Fruit fly (Drosophila melanogaster) whole organism, embryonic: ENCODE data around the gene raptor.

Source experiments
- Ada2b ChIP-seq: fragments of 200-800 bp; sonication (Bioruptor generic); IDR thresholded peaks from 2 replicates; pipeline ENCODE4 v1.3.6; 2022; ENCODE audit warnings: missing biosample characterization, missing genetic modification characterization
- Atf6 ChIP-seq: fragments of 200-800 bp; sonication (Bioruptor generic); IDR thresholded peaks from 2 replicates; pipeline ENCODE4 v1.3.6; 2022; ENCODE audit warnings: missing biosample characterization, missing genetic modification characterization
- CG10366 ChIP-seq: fragments of 200-800 bp; sonication (Bioruptor generic); IDR thresholded peaks from 2 replicates; pipeline ENCODE4 v1.3.6; 2022; ENCODE audit warnings: missing biosample characterization, missing genetic modification characterization
- CG10565 ChIP-seq: fragments of 200-800 bp; sonication (Bioruptor generic); optimal IDR thresholded peaks from 3 replicates; lab custom pipeline; 2016; ENCODE audit warnings: missing biosample characterization, mild to moderate bottlenecking, missing genetic modification characterization
- CG10979 ChIP-seq: fragments of 200-800 bp; sonication (Bioruptor generic); optimal IDR thresholded peaks from 2 replicates; lab custom pipeline; 2018; ENCODE audit warnings: missing biosample characterization, mild to moderate bottlenecking, missing genetic modification characterization, moderate library complexity
- CG12299 ChIP-seq: fragments of 200-800 bp; sonication (Bioruptor generic); optimal IDR thresholded peaks from 2 replicates; lab custom pipeline; 2018; ENCODE audit warnings: missing biosample characterization, mild to moderate bottlenecking, missing genetic modification characterization
- CG12391 ChIP-seq: fragments of 200-800 bp; sonication (Bioruptor generic); optimal IDR thresholded peaks from 3 replicates; lab custom pipeline; 2018; ENCODE audit warnings: missing biosample characterization, mild to moderate bottlenecking, missing genetic modification characterization, moderate library complexity
- CG12942 ChIP-seq: fragments of 200-800 bp; sonication (Bioruptor generic); optimal IDR thresholded peaks from 3 replicates; lab custom pipeline; 2016; ENCODE audit warnings: missing biosample characterization, missing genetic modification characterization
- CG14965 ChIP-seq: fragments of 200-800 bp; sonication (Bioruptor generic); optimal IDR thresholded peaks from 2 replicates; lab custom pipeline; 2016; ENCODE audit warnings: missing biosample characterization, missing genetic modification characterization, borderline replicate concordance
- CG16779 ChIP-seq: fragments of 200-800 bp; sonication (Bioruptor generic); IDR thresholded peaks from 2 replicates; pipeline ENCODE4 v1.3.6; 2022; ENCODE audit warnings: missing biosample characterization, missing genetic modification characterization
- CG16815 ChIP-seq: fragments of 200-800 bp; sonication (Bioruptor generic); optimal IDR thresholded peaks from 3 replicates; lab custom pipeline; 2017; ENCODE audit warnings: missing biosample characterization, mild to moderate bottlenecking, missing genetic modification characterization
- CG16863 ChIP-seq: fragments of 200-800 bp; sonication (Bioruptor generic); optimal IDR thresholded peaks from 3 replicates; lab custom pipeline; 2016; ENCODE audit warnings: missing biosample characterization, missing genetic modification characterization
- CG17568 ChIP-seq: fragments of 200-800 bp; sonication (Bioruptor generic); optimal IDR thresholded peaks from 2 replicates; lab custom pipeline; 2018; ENCODE audit warnings: missing biosample characterization, mild to moderate bottlenecking, missing genetic modification characterization, moderate library complexity
- CG17802 ChIP-seq: fragments of 200-800 bp; sonication (Bioruptor generic); optimal IDR thresholded peaks from 2 replicates; lab custom pipeline; 2018; ENCODE audit warnings: missing biosample characterization, mild to moderate bottlenecking, missing genetic modification characterization, moderate library complexity
- CG17912 ChIP-seq: fragments of 200-800 bp; sonication (Bioruptor generic); optimal IDR thresholded peaks from 2 replicates; lab custom pipeline; 2018; ENCODE audit warnings: missing biosample characterization, mild to moderate bottlenecking, missing genetic modification characterization
- CG30403 ChIP-seq: fragments of 200-800 bp; sonication (Bioruptor generic); optimal IDR thresholded peaks from 3 replicates; lab custom pipeline; 2016; ENCODE audit warnings: missing biosample characterization, missing genetic modification characterization
- CG3163 ChIP-seq: fragments of 200-800 bp; sonication (Bioruptor generic); optimal IDR thresholded peaks from 3 replicates; lab custom pipeline; 2016; ENCODE audit warnings: missing biosample characterization, missing genetic modification characterization
- CG4707 ChIP-seq: fragments of 200-800 bp; sonication (Bioruptor generic); optimal IDR thresholded peaks from 2 replicates; lab custom pipeline; 2018; ENCODE audit warnings: missing biosample characterization, mild to moderate bottlenecking, missing genetic modification characterization, moderate library complexity
- CG7745 ChIP-seq: fragments of 200-800 bp; sonication (Bioruptor generic); optimal IDR thresholded peaks from 2 replicates; lab custom pipeline; 2018; ENCODE audit warnings: missing biosample characterization, mild to moderate bottlenecking, missing genetic modification characterization, moderate library complexity
- CG8290 ChIP-seq, 3 experiments: fragments of 200-800 bp; sonication (Bioruptor generic); optimal IDR thresholded peaks; 2 replicates each; lab custom pipeline; 2016 to 2019; ENCODE audit warnings: missing biosample characterization in 3 of 3, missing genetic modification characterization in 3 of 3, mild to moderate bottlenecking in 2 of 3, moderate library complexity in 1 of 3
- CG8388 ChIP-seq: fragments of 200-800 bp; sonication (Bioruptor generic); optimal IDR thresholded peaks from 2 replicates; lab custom pipeline; 2019; ENCODE audit warnings: missing biosample characterization, mild to moderate bottlenecking, missing genetic modification characterization, moderate library complexity
- CG9797 ChIP-seq: fragments of 200-800 bp; sonication (Bioruptor generic); optimal IDR thresholded peaks from 3 replicates; lab custom pipeline; 2018; ENCODE audit warnings: missing biosample characterization, mild to moderate bottlenecking, missing genetic modification characterization
- CG9817 ChIP-seq: fragments of 200-800 bp; sonication (Bioruptor generic); optimal IDR thresholded peaks from 2 replicates; lab custom pipeline; 2018; ENCODE audit warnings: missing biosample characterization, mild to moderate bottlenecking, missing genetic modification characterization, moderate library complexity
- Doc2 ChIP-seq: fragments of 200-800 bp; sonication (Bioruptor generic); IDR thresholded peaks from 2 replicates; pipeline ENCODE4 v1.3.6; 2022; ENCODE audit warnings: missing biosample characterization, missing genetic modification characterization
- Dp ChIP-seq: fragments of 200-800 bp; sonication (Bioruptor generic); optimal IDR thresholded peaks from 2 replicates; lab custom pipeline; 2018; ENCODE audit warnings: missing biosample characterization, mild to moderate bottlenecking, missing genetic modification characterization, moderate library complexity
- E2f2 ChIP-seq: fragments of 200-800 bp; sonication (Bioruptor generic); IDR thresholded peaks from 2 replicates; pipeline ENCODE4 v1.3.6; 2022; ENCODE audit warnings: missing biosample characterization, missing genetic modification characterization
- Eip74EF ChIP-seq, 2 experiments: fragments of 200-800 bp in 1 of 2; fragments of >200 bp in 1 of 2; sonication (Bioruptor generic) in 1 of 2; optimal IDR thresholded peaks; 2 replicates each; lab custom pipeline; 2017 to 2019; ENCODE audit warnings: missing biosample characterization in 2 of 2, missing genetic modification characterization in 2 of 2, mild to moderate bottlenecking in 1 of 2, moderate library complexity in 1 of 2
- Hr3 ChIP-seq: fragments of 200-800 bp; sonication (Bioruptor generic); optimal IDR thresholded peaks from 3 replicates; lab custom pipeline; 2016; ENCODE audit warnings: missing biosample characterization, missing genetic modification characterization
- NFAT ChIP-seq: fragments of 200-800 bp; sonication (Bioruptor generic); IDR thresholded peaks from 2 replicates; pipeline ENCODE4 v1.3.6; 2022; ENCODE audit warnings: missing biosample characterization, missing genetic modification characterization
- PHDP ChIP-seq: fragments of 200-800 bp; sonication (Bioruptor generic); optimal IDR thresholded peaks from 3 replicates; lab custom pipeline; 2018; ENCODE audit warnings: missing biosample characterization, mild to moderate bottlenecking, missing genetic modification characterization, moderate library complexity
- Ptx1 ChIP-seq: fragments of 200-800 bp; sonication (Bioruptor generic); IDR thresholded peaks from 2 replicates; pipeline ENCODE4 v1.3.6; 2022; ENCODE audit warnings: missing biosample characterization, missing genetic modification characterization
- Six4 ChIP-seq: fragments of 200-800 bp; sonication (Bioruptor generic); optimal IDR thresholded peaks from 2 replicates; lab custom pipeline; 2016; ENCODE audit warnings: missing biosample characterization, missing genetic modification characterization
- Usf ChIP-seq: fragments of 200-800 bp; sonication (Bioruptor generic); optimal IDR thresholded peaks from 2 replicates; lab custom pipeline; 2017; ENCODE audit warnings: missing genotype, missing biosample characterization, missing genetic modification characterization
- abd-A ChIP-seq: fragments of 200-800 bp; sonication (Bioruptor generic); optimal IDR thresholded peaks from 3 replicates; lab custom pipeline; 2019; ENCODE audit warnings: missing biosample characterization, mild to moderate bottlenecking, missing genetic modification characterization, moderate library complexity
- chm ChIP-seq: fragments of 200-800 bp; sonication (Bioruptor generic); IDR thresholded peaks from 2 replicates; pipeline ENCODE4 v1.3.6; 2022; ENCODE audit warnings: missing biosample characterization, missing genetic modification characterization
- ci ChIP-seq: fragments of 200-800 bp; sonication (Bioruptor generic); IDR thresholded peaks from 3 replicates; pipeline ENCODE4 v1.3.6; 2022; ENCODE audit warnings: missing biosample characterization, missing genetic modification characterization
- corto ChIP-seq: fragments of 200-800 bp; sonication (Bioruptor generic); optimal IDR thresholded peaks from 2 replicates; lab custom pipeline; 2016; ENCODE audit warnings: missing biosample characterization, mild to moderate bottlenecking, missing genetic modification characterization, moderate library complexity
- emc ChIP-seq: fragments of 200-800 bp; sonication (Bioruptor generic); optimal IDR thresholded peaks from 2 replicates; lab custom pipeline; 2016; ENCODE audit warnings: missing biosample characterization, missing genetic modification characterization
- ems ChIP-seq: fragments of 200-800 bp; sonication (Bioruptor generic); optimal IDR thresholded peaks from 3 replicates; lab custom pipeline; 2016; ENCODE audit warnings: missing biosample characterization, missing genetic modification characterization
- esg ChIP-seq: fragments of 200-800 bp; sonication (Bioruptor generic); conservative IDR thresholded peaks from 2 replicates; pipeline ENCODE4 v1.3.6; 2022; ENCODE audit warnings: missing biosample characterization, missing genetic modification characterization
- fd3F ChIP-seq: fragments of 200-800 bp; sonication (Bioruptor generic); optimal IDR thresholded peaks from 2 replicates; lab custom pipeline; 2018; ENCODE audit warnings: missing biosample characterization, mild to moderate bottlenecking, missing genetic modification characterization, moderate library complexity
- hbn ChIP-seq: fragments of 200-800 bp; sonication (Bioruptor generic); IDR thresholded peaks from 2 replicates; pipeline ENCODE4 v1.3.6; 2022; ENCODE audit warnings: missing biosample characterization, missing genetic modification characterization; ENCODE audit not compliant: partially characterized antibody
- ranshi ChIP-seq: fragments of 200-800 bp; sonication (Bioruptor generic); IDR thresholded peaks from 2 replicates; pipeline ENCODE4 v1.3.6; 2022; ENCODE audit warnings: missing biosample characterization, missing genetic modification characterization
- sc ChIP-seq, 3 experiments: fragments of >200 bp in 2 of 3; fragments of 200-800 bp in 1 of 3; sonication (Bioruptor generic) in 1 of 3; optimal IDR thresholded peaks; 2 replicates in 2 of 3; 3 replicates in 1 of 3; lab custom pipeline; 2017; ENCODE audit warnings: mild to moderate bottlenecking in 1 of 3, missing biosample characterization in 1 of 3, missing genetic modification characterization in 1 of 3, missing genetic modification reagents in 1 of 3
- slp2 ChIP-seq: fragments of 200-800 bp; sonication (Bioruptor generic); optimal IDR thresholded peaks from 2 replicates; lab custom pipeline; 2016; ENCODE audit warnings: missing biosample characterization, missing genetic modification characterization
- sna ChIP-seq: fragments of 200-800 bp; sonication (Bioruptor generic); IDR thresholded peaks from 2 replicates; pipeline ENCODE4 v1.3.6; 2022; ENCODE audit warnings: missing biosample characterization, missing genetic modification characterization; ENCODE audit not compliant: partially characterized antibody
- toy ChIP-seq: fragments of 200-800 bp; sonication (Bioruptor generic); IDR thresholded peaks from 2 replicates; pipeline ENCODE4 v1.3.6; 2022; ENCODE audit warnings: missing biosample characterization, missing genetic modification characterization
- trem ChIP-seq: fragments of 200-800 bp; optimal IDR thresholded peaks from 3 replicates; lab custom pipeline; 2019; ENCODE audit warnings: missing biosample characterization, mild to moderate bottlenecking, missing genetic modification characterization, moderate library complexity
- vfl ChIP-seq: fragments of 200-800 bp; sonication (Bioruptor generic); optimal IDR thresholded peaks from 2 replicates; lab custom pipeline; 2016; ENCODE audit warnings: missing biosample characterization, missing genetic modification characterization

The raptor gene

DNA sequence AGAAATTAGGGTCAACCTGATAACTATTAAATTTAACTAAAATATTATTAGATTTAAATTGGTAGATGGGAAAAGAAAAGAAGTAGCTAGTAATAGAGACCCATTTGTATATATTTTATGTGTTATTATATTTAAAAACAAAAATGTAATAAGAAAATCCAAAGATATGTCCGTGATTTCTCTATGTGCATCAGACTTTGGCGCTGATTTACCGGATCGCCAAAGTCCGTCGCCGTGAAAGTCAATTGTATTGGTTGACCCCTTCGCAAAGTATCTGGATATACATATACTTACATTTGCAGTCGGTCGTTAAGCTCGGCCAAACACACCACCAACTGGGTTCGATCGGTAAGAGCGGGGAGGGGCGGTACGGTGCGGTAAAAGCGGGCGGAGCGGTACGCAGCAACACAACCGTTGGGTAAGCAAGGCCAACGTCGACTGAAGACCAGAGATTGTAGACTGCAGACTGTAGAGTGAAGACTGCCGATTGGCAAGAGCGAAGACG lies 12.9 kb downstream of the raptor start (continued):
- TF ChIP-seq CG3163 (no peak), CG17802 (no peak), vfl (no peak), sna (GFP tag; lab: Robert Waterston, UW) (no peak), PHDP (tag; lab: Kevin White, UChicago) (peak; percentile 49), emc (GFP tag; lab: Kevin White, UChicago) (no peak), NFAT (GFP tag; lab: Robert Waterston, UW) (no peak), ci (GFP tag; lab: Robert Waterston, UW) (0 out of 3 replicates have a peak, but pooled peaks have one; percentile 51), abd-A (no peak), esg (no peak; the same call in 1 of the 2 replicates), CG16863 (GFP tag; lab: Kevin White, UChicago) (no peak), CG4707 (GFP tag; lab: Kevin White, UChicago) (no peak), Hr3 (GFP tag; lab: Kevin White, UChicago) (no peak), Dp (GFP tag; lab: Kevin White, UChicago) (no peak), Usf (GFP tag; lab: Kevin White, UChicago) (no peak), CG12391 (peak; percentile 59), CG12299 (tag; lab: Kevin White, UChicago) (peak; percentile 2), ranshi (GFP tag; lab: Robert Waterston, UW) (no peak), Atf6 (GFP tag; lab: Robert Waterston, UW) (no peak), trem (peak; percentile 3), CG7745 (tag; lab: Kevin White, UChicago) (no peak), CG10565 (no peak), toy (GFP tag; lab: Robert Waterston, UW) (no peak), sc (optimal IDR thresholded peaks at IDR 0.05; lab: Kevin White, UChicago) (no peak), sc (GFP tag; optimal IDR thresholded peaks at IDR 0.05; lab: Kevin White, UChicago) (peak; percentile 19), corto (no peak), E2f2 (no peak), fd3F (GFP tag; lab: Kevin White, UChicago) (no peak), Doc2 (no peak), slp2 (GFP tag; lab: Kevin White, UChicago) (no peak), CG12942 (no peak), ems (GFP tag; lab: Kevin White, UChicago) (no peak), CG10979 (tag; lab: Kevin White, UChicago) (peak; percentile 45), Ada2b (GFP tag; lab: Robert Waterston, UW) (no peak), CG8290 (GFP tag; optimal IDR thresholded peaks at IDR 0.05; lab: Kevin White, UChicago) (no peak), CG8290 (tag; optimal IDR thresholded peaks at IDR 0.05; lab: Kevin White, UChicago) (peak in 1 of 2 experiments; percentile 54), Eip74EF (GFP tag; optimal IDR thresholded peaks at IDR 0.05; lab: Kevin White, UChicago) (peak in 1 of 2 experiments; percentile 11), CG16815 (GFP tag; lab: Kevin White, UChicago) (no peak), CG16779 (GFP tag; lab: Robert Waterston, UW) (no peak), CG17912 (GFP tag; lab: Kevin White, UChicago) (no peak), CG9817 (tag; lab: Kevin White, UChicago) (no peak), CG14965 (no peak), Ptx1 (GFP tag; lab: Robert Waterston, UW) (peak; percentile 52), CG8388 (GFP tag; lab: Kevin White, UChicago) (peak; percentile 45), CG9797 (no peak), CG30403 (GFP tag; lab: Kevin White, UChicago) (peak; percentile 40), hbn (no peak), CG10366 (GFP tag; lab: Robert Waterston, UW) (no peak), chm (GFP tag; lab: Robert Waterston, UW) (peak; percentile 6; the same call in 1 of the 2 replicates), CG17568 (GFP tag; lab: Kevin White, UChicago) (no peak), Six4 (GFP tag; lab: Kevin White, UChicago) (no peak)
